Worm (Caenorhabditis elegans) whole organism, L1 larva: ENCODE measurements around the gene efl-2.

ENCODE experiments used
- C04F5.9 ChIP-seq: sonication (generic microtip); optimal IDR thresholded peaks from 2 replicates; lab custom pipeline; 2016; ENCODE audit warnings: missing genetic modification characterization, missing compliant biosample characterization
- C16A3.4 ChIP-seq: fragments of 150-350 bp; optimal IDR thresholded peaks from 2 replicates; lab custom pipeline; 2014; ENCODE audit warnings: missing biosample characterization, missing genetic modification characterization
- Y116A8C.19 ChIP-seq: sonication (generic microtip); optimal IDR thresholded peaks from 2 replicates; lab custom pipeline; 2016; ENCODE audit warnings: missing compliant biosample characterization, missing genetic modification characterization, borderline replicate concordance
- alr-1 ChIP-seq: fragments of 200-800 bp; sonication (Bioruptor generic); optimal IDR thresholded peaks from 2 replicates; lab custom pipeline; 2018; ENCODE audit warnings: borderline replicate concordance, mild to moderate bottlenecking, missing genetic modification characterization, missing compliant biosample characterization
- ceh-90 ChIP-seq: sonication (generic microtip); optimal IDR thresholded peaks from 2 replicates; lab custom pipeline; 2016; ENCODE audit warnings: missing genetic modification characterization, missing compliant biosample characterization
- ces-1 ChIP-seq: fragments of 150-350 bp; optimal IDR thresholded peaks from 2 replicates; lab custom pipeline; 2014; ENCODE audit warnings: missing biosample characterization, missing genetic modification reagents, missing genetic modification characterization
- efl-1 ChIP-seq, 4 experiments: fragments of 150-350 bp; optimal IDR thresholded peaks in 3 of 4; peaks in 1 of 4; 1 replicate in 1 of 4; 2 replicates in 3 of 4; lab custom pipeline; 2014; ENCODE audit warnings: missing biosample characterization in 2 of 4, missing genetic modification characterization in 2 of 4, missing genetic modification reagents in 2 of 4
- egl-27 ChIP-seq, 2 experiments: fragments of 150-350 bp in 1 of 2; sonication (generic microtip); optimal IDR thresholded peaks; 3 replicates each; lab custom pipeline; 2017 to 2018; ENCODE audit warnings: missing biosample characterization in 2 of 2, missing genetic modification characterization in 2 of 2, missing genetic modification reagents in 2 of 2
- elt-2 ChIP-seq: sonication (generic microtip); optimal IDR thresholded peaks from 2 replicates; lab custom pipeline; 2016; ENCODE audit warnings: missing genetic modification characterization, mild to moderate bottlenecking, inconsistent platforms, missing compliant biosample characterization, missing genetic modification reagents
- elt-3 ChIP-seq, 6 experiments: fragments of 150-350 bp in 1 of 6; sonication (generic microtip); optimal IDR thresholded peaks; 2 replicates each; lab custom pipeline; 2017 to 2018; ENCODE audit warnings: missing biosample characterization in 6 of 6, missing genetic modification characterization in 6 of 6, inconsistent platforms in 1 of 6
- hlh-4 ChIP-seq: sonication (generic microtip); optimal IDR thresholded peaks from 2 replicates; lab custom pipeline; 2016; ENCODE audit warnings: mild to moderate bottlenecking, missing genetic modification characterization, missing compliant biosample characterization
- isw-1 ChIP-seq: fragments of 200-800 bp; sonication (Bioruptor generic); IDR thresholded peaks from 2 replicates; pipeline ENCODE4 v1.3.6; 2022; ENCODE audit warnings: missing genetic modification characterization, missing compliant biosample characterization
- jun-1 ChIP-seq: fragments of 150-350 bp; optimal IDR thresholded peaks from 2 replicates; lab custom pipeline; 2014; ENCODE audit warnings: missing biosample characterization, missing genetic modification reagents, missing genetic modification characterization
- lin-13 ChIP-seq: fragments of 150-350 bp; optimal IDR thresholded peaks from 2 replicates; lab custom pipeline; 2014; ENCODE audit warnings: missing biosample characterization, missing genetic modification reagents, missing genetic modification characterization
- lin-15B ChIP-seq: fragments of 150-350 bp; sonication (generic microtip); optimal IDR thresholded peaks from 3 replicates; lab custom pipeline; 2014; ENCODE audit warnings: missing biosample characterization, missing genetic modification characterization
- lin-35 ChIP-seq, 2 experiments: fragments of 150-350 bp; optimal IDR thresholded peaks; 2 replicates each; lab custom pipeline; 2014; ENCODE audit warnings: missing biosample characterization in 2 of 2, missing genetic modification characterization in 2 of 2, missing genetic modification reagents in 2 of 2
- lir-3 ChIP-seq: sonication (generic microtip); optimal IDR thresholded peaks from 2 replicates; lab custom pipeline; 2016; ENCODE audit warnings: mild to moderate bottlenecking, missing genetic modification characterization, moderate library complexity, missing compliant biosample characterization; ENCODE audit not compliant: poor library complexity
- mef-2 ChIP-seq: fragments of 150-350 bp; optimal IDR thresholded peaks from 2 replicates; lab custom pipeline; 2014; ENCODE audit warnings: missing biosample characterization, missing genetic modification characterization
- nhr-19 ChIP-seq: fragments of 200-800 bp; sonication (Bioruptor generic); conservative IDR thresholded peaks from 2 replicates; pipeline ENCODE4 v1.3.6; 2022; ENCODE audit warnings: missing genetic modification characterization, missing compliant biosample characterization
- nhr-20 ChIP-seq: sonication (generic microtip); optimal IDR thresholded peaks from 2 replicates; lab custom pipeline; 2016; ENCODE audit warnings: mild to moderate bottlenecking, missing genetic modification characterization, missing compliant biosample characterization
- nhr-71 ChIP-seq: sonication (generic microtip); optimal IDR thresholded peaks from 2 replicates; lab custom pipeline; 2016; ENCODE audit warnings: mild to moderate bottlenecking, missing genetic modification characterization, moderate library complexity, missing compliant biosample characterization
- nhr-76 ChIP-seq: sonication (generic microtip); optimal IDR thresholded peaks from 2 replicates; lab custom pipeline; 2017; ENCODE audit warnings: missing biosample characterization, missing genetic modification characterization
- nhr-85 ChIP-seq: sonication (generic microtip); peaks from one replicate; lab custom pipeline; 2016; ENCODE audit warnings: missing genetic modification characterization, inconsistent platforms, missing compliant biosample characterization
- nhr-90 ChIP-seq: sonication (generic microtip); optimal IDR thresholded peaks from 2 replicates; lab custom pipeline; 2016; ENCODE audit warnings: mild to moderate bottlenecking, missing genetic modification characterization, missing compliant biosample characterization; ENCODE audit not compliant: poor library complexity
- pag-3 ChIP-seq: sonication (generic microtip); optimal IDR thresholded peaks from 2 replicates; lab custom pipeline; 2017; ENCODE audit warnings: missing genetic modification characterization, mild to moderate bottlenecking, missing compliant biosample characterization, antibody characterized with exemption, borderline replicate concordance; ENCODE audit not compliant: insufficient read depth
- pqm-1 ChIP-seq: sonication (generic microtip); optimal IDR thresholded peaks from 3 replicates; lab custom pipeline; 2017; ENCODE audit warnings: missing biosample characterization, missing genetic modification characterization
- rnt-1 ChIP-seq: sonication (generic microtip); optimal IDR thresholded peaks from 2 replicates; lab custom pipeline; 2016; ENCODE audit warnings: mild to moderate bottlenecking, missing genetic modification characterization, moderate library complexity, missing compliant biosample characterization
- snpc-4 ChIP-seq: fragments of 150-350 bp; optimal IDR thresholded peaks from 2 replicates; lab custom pipeline; 2014; ENCODE audit warnings: missing biosample characterization, missing genetic modification characterization
- snu-23 ChIP-seq: sonication (generic microtip); optimal IDR thresholded peaks from 2 replicates; lab custom pipeline; 2016; ENCODE audit warnings: missing genetic modification characterization, missing compliant biosample characterization
- sox-4 ChIP-seq: sonication (generic microtip); optimal IDR thresholded peaks from 2 replicates; lab custom pipeline; 2016; ENCODE audit warnings: missing genetic modification characterization, missing compliant biosample characterization
- sptf-1 ChIP-seq: fragments of 150-350 bp; optimal IDR thresholded peaks from 2 replicates; lab custom pipeline; 2014; ENCODE audit warnings: missing biosample characterization, missing genetic modification characterization
- sup-37 ChIP-seq: fragments of 200-800 bp; sonication (Bioruptor generic); optimal IDR thresholded peaks from 2 replicates; lab custom pipeline; 2018; ENCODE audit warnings: mild to moderate bottlenecking, missing genetic modification characterization, missing compliant biosample characterization
- unc-130 ChIP-seq: fragments of 150-350 bp; optimal IDR thresholded peaks from 2 replicates; lab custom pipeline; 2017; ENCODE audit warnings: missing biosample characterization, missing genetic modification characterization, inconsistent platforms
- unc-62 ChIP-seq: fragments of 150-350 bp; optimal IDR thresholded peaks from 2 replicates; lab custom pipeline; 2014; ENCODE audit warnings: missing biosample characterization, missing genetic modification reagents, missing genetic modification characterization
- unc-86 ChIP-seq: sonication (generic microtip); optimal IDR thresholded peaks from 2 replicates; lab custom pipeline; 2016; ENCODE audit warnings: missing genetic modification characterization, missing compliant biosample characterization
- vab-15 ChIP-seq: sonication (generic microtip); optimal IDR thresholded peaks from 2 replicates; lab custom pipeline; 2017; ENCODE audit warnings: missing genotype, mild to moderate bottlenecking, missing genetic modification characterization, missing compliant biosample characterization
- xbp-1 ChIP-seq: sonication (generic microtip); optimal IDR thresholded peaks from 2 replicates; lab custom pipeline; 2016; ENCODE audit warnings: missing genetic modification characterization, missing compliant biosample characterization
- zag-1 ChIP-seq: fragments of 150-350 bp; optimal IDR thresholded peaks from 2 replicates; lab custom pipeline; 2014; ENCODE audit warnings: missing biosample characterization, missing genetic modification characterization
- zip-4 ChIP-seq: fragments of 200-800 bp; sonication (Bioruptor generic); optimal IDR thresholded peaks from 2 replicates; lab custom pipeline; 2018; ENCODE audit warnings: mild to moderate bottlenecking, missing genetic modification characterization, moderate library complexity, missing compliant biosample characterization
- ztf-11 ChIP-seq, 2 experiments: sonication (generic microtip); optimal IDR thresholded peaks; 2 replicates each; lab custom pipeline; 2016 to 2017; ENCODE audit warnings: missing genetic modification characterization in 2 of 2, missing biosample characterization in 1 of 2, missing compliant biosample characterization in 1 of 2

The efl-2 gene

DNA sequence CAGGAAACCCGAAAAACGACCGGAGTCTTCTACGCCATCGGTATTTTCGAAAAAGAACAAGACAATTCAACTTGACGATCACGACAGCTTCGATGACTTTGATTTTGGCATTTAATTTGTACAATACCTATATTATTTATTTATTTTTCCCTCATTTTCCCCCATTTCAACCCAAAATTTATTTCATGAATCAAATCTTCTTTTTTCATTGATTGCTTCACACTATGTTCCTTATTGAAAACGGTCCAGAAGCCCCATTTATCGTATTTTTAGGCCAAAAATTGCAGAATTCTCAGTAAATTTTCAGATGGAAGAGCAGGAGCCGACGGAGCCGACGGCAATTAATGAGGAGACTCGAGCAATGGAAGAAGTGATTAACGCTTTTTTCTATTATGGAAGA is 18.3 kb downstream of the efl-2 start, which contains the start of gene Y48E1C.2:
Gene Y48E1C.2, plus strand, starts transcription at position 301 of the 400 bp plus-strand sequence.
- TF ChIP-seq sox-4 (no peak), hlh-4 (tag; lab: Kevin White, UChicago) (no peak), jun-1 (tag; lab: Kevin White, UChicago) (no peak), sup-37 (GFP tag; lab: Kevin White, UChicago) (no peak), C16A3.4 (no peak), ztf-11 (tag; optimal IDR thresholded peaks at IDR 0.05; lab: Kevin White, UChicago) (no peak), lin-15B (tag; lab: Kevin White, UChicago) (no peak), zip-4 (GFP tag; lab: Kevin White, UChicago) (no peak), sptf-1 (no peak), pqm-1 (tag; lab: Kevin White, UChicago) (no peak), unc-62 (no peak), nhr-20 (tag; lab: Kevin White, UChicago) (no peak), elt-2 (tag; lab: Kevin White, UChicago) (no peak), nhr-76 (tag; lab: Kevin White, UChicago) (no peak)

DNA sequence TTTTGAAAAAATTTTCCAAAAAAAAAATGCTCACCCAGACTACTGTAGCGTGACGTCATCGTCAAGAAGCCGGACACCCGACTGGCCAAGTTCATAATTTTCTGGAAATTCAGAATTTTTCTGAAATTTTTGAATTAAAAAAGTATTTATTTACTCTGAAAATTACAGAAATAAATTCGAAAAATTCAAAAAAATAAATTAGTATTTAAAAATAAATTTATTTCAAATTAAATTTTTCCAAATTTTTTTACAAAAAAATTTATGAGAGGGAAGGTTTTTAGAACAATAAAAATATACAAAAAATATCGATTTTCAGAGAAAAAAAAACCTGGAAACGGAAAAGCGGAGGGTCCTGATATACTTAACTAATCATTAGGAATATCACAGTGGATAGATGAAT is 30.8 kb downstream of the efl-2 start, which contains the start of gene Y48E1C.4:
Gene Y48E1C.4, minus strand, starts transcription at position 101 of the 400 bp plus-strand sequence.
- TF ChIP-seq unc-130 (tag; lab: Kevin White, UChicago): no peak
- TF ChIP-seq Y116A8C.19 (tag; lab: Kevin White, UChicago): no peak
- TF ChIP-seq ceh-90: no peak
- TF ChIP-seq snpc-4 (tag; lab: Kevin White, UChicago): no peak

DNA sequence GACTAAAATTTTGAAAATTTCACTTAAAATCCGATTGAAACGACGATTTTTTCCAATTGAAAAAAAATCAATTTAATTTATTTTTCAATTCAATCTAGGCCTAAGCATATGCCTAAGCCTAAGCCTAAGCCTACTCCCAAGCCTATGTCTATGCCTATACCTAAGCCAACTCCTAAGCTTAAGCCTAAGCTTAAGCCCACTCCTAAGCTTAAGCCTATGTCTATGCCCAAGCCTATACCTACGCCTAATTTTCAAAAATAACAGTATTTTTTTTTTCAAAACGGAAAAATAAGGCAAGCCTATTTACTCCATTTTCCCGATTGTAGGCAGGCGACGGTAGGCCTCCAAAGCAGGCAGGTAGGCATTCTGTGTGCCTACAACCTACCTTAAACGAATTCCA is 38.4 kb downstream of the efl-2 start:
- TF ChIP-seq snpc-4 (tag; lab: Kevin White, UChicago): no peak
- TF ChIP-seq nhr-85 (tag; lab: Kevin White, UChicago): no peak
- no peak for TF ChIP-seq rnt-1 (tag; lab: Kevin White, UChicago)
- no peak for TF ChIP-seq alr-1 (tag; lab: Kevin White, UChicago)
- no peak for TF ChIP-seq unc-86 (tag; lab: Kevin White, UChicago)
- TF ChIP-seq mef-2 (tag; lab: Kevin White, UChicago): no peak
- TF ChIP-seq lin-13: no peak
- no peak for TF ChIP-seq lin-35 (GFP tag; optimal IDR thresholded peaks at IDR 0.05; lab: Kevin White, UChicago)
- no peak for TF ChIP-seq nhr-19
- TF ChIP-seq, all 84 proteins: peak for 0

DNA sequence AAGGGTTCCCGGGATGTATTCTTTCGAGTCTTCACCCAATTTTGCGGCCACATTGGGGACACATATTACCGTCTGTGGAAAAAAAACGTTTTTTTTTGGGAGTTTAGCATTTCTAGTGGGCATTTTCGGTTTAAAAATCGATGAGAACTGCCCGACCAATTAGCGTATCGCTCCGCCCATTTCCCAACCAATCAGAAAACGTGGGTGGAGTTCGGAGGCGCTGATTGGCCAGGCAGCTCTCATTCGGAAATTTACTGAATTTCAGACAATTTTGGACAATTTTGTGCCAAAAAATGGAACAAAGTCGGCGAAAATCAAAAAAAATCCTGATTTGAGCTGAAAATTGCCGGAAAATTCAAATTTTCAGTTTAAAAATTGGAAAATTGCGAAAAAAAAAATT is 40.7 kb downstream of the efl-2 start:
- TF ChIP-seq C04F5.9 (no peak), nhr-85 (tag; lab: Kevin White, UChicago) (peak; percentile 58)
- TF ChIP-seq, all 84 proteins: peak for 1

DNA sequence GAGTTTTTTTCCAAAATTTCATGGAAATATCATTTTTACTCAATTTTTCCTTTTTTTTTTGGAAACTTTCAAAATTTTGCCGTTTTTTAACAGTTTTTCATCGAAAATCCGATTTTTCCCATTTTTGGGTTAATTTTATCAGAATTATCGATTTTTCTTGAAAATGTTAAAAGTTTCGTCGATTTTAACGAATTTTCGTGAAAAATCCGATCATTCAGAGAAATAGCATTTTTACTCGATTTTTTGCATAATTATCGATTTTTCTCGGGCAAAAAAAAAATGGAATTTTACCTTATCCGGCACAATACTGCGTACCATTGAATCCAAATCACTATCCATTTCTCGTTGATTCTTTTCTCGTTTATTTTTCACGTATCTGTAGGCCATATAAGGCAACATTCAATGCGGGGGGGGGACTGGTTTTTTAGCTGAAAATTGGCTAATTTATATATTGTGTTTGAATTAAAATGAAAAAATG is 41.3 kb downstream of the efl-2 start, which contains the start of gene tbc-14:
Gene tbc-14, minus strand, starts transcription at position 428 of the 478 bp plus-strand sequence.
- TF ChIP-seq nhr-90 (tag; lab: Kevin White, UChicago) (no peak), xbp-1 (tag; lab: Kevin White, UChicago) (no peak), efl-1 (optimal IDR thresholded peaks at IDR 0.05; lab: Kevin White, UChicago) (no peak), efl-1 (GFP tag; optimal IDR thresholded peaks at IDR 0.05 in 1 of 2; lab: Kevin White, UChicago) (peak in 1 of 2 experiments; percentile 55), ces-1 (GFP tag; lab: Kevin White, UChicago) (no peak)

DNA sequence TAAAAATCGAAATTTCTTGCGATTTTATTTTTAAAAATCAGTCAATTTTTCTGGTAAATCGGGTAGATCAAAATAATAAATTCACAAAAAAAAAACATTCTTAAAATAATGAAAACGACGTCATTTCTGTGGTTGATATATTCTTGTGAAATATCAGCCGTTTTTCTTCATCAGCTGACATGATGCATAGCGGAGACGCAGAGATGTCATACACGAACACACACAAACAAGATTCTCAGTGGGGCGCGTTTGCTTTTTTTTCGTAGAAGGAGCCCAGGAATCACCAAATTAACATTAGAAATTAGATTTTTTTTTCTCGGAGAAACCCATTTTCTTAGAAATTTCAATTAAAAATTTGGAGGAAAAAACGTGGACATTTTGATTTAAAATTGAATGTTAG is 41.7 kb downstream of the efl-2 start:
- TF ChIP-seq vab-15 (tag; lab: Kevin White, UChicago): no peak
- no peak for TF ChIP-seq nhr-76 (tag; lab: Kevin White, UChicago)
- TF ChIP-seq zag-1: no peak
- TF ChIP-seq hlh-4 (tag; lab: Kevin White, UChicago): no peak
- TF ChIP-seq efl-1 (optimal IDR thresholded peaks at IDR 0.05; lab: Kevin White, UChicago): peak; percentile 85 to 88
- peak; percentile 78 to 97 for TF ChIP-seq efl-1 (GFP tag; optimal IDR thresholded peaks at IDR 0.05 in 1 of 2; lab: Kevin White, UChicago)
- peak; percentile 90 for TF ChIP-seq snu-23 (GFP tag; lab: Kevin White, UChicago)
- TF ChIP-seq nhr-71 (tag; lab: Kevin White, UChicago): peak; percentile 95
- TF ChIP-seq ceh-90: no peak
- no peak for TF ChIP-seq lir-3 (tag; lab: Kevin White, UChicago)
- peak; percentile 78 for TF ChIP-seq xbp-1 (tag; lab: Kevin White, UChicago)
- TF ChIP-seq Y116A8C.19 (tag; lab: Kevin White, UChicago): no peak
- no peak for TF ChIP-seq pag-3 (tag; lab: Kevin White, UChicago)
- peak; percentile 59 for TF ChIP-seq jun-1 (tag; lab: Kevin White, UChicago)
- TF ChIP-seq nhr-20 (tag; lab: Kevin White, UChicago): peak; percentile 91
- TF ChIP-seq elt-3 (tag; optimal IDR thresholded peaks at IDR 0.05; lab: Kevin White, UChicago): peak in 2 of 6 experiments; percentile 67 to 80
- TF ChIP-seq isw-1 (GFP tag; lab: Robert Waterston, UW): peak; percentile 49
- peak; percentile 89 for TF ChIP-seq C16A3.4
- no peak for TF ChIP-seq pqm-1 (tag; lab: Kevin White, UChicago)
- TF ChIP-seq egl-27 (tag; optimal IDR thresholded peaks at IDR 0.05; lab: Kevin White, UChicago): no peak
